Worm (Caenorhabditis elegans): Measurements from ENCODE around the gene acl-14.
"Not testable (repeated sequence)": the region's sequence is repeated elsewhere in the genome, so short reads cannot be mapped to it uniquely, and the experiment has no call there.

- not testable (repeated sequence) for TF ChIP-seq vab-15 (tag; optimal IDR thresholded peaks at IDR 0.05); nhr-85 (tag); ceh-88 (GFP tag; IDR thresholded peaks at IDR 0.05); snpc-4 (tag; optimal IDR thresholded peaks at IDR 0.05); unc-62 (GFP tag; optimal IDR thresholded peaks at IDR 0.05); sptf-1 (tag; optimal IDR thresholded peaks at IDR 0.05); ztf-11 (tag; optimal IDR thresholded peaks at IDR 0.05); lir-3 (tag; optimal IDR thresholded peaks at IDR 0.05; ENCODE audit: poor library complexity); nhr-84 (tag; optimal IDR thresholded peaks at IDR 0.05); ztf-4 (tag; optimal IDR thresholded peaks at IDR 0.05); nhr-77 (tag; optimal IDR thresholded peaks at IDR 0.05); nhr-237 (tag; optimal IDR thresholded peaks at IDR 0.05); egl-27 (tag; optimal IDR thresholded peaks at IDR 0.05)
Measured at ce11 chrV:9341814-9342213, 8.4 kb upstream of the acl-14 start.
